Worm (Caenorhabditis elegans) whole organism, late embryonic: ENCODE data around the gene ipla-3.

Experiments used
- C08G9.2 ChIP-seq: sonication (generic microtip); optimal IDR thresholded peaks from 2 replicates; lab custom pipeline; 2016; ENCODE audit warnings: mild to moderate bottlenecking, missing genetic modification characterization, moderate library complexity, missing compliant biosample characterization
- C38D4.7 ChIP-seq: fragments of 200-800 bp; sonication (Bioruptor generic); optimal IDR thresholded peaks from 2 replicates; lab custom pipeline; 2018; ENCODE audit warnings: mild to moderate bottlenecking, missing genetic modification characterization, moderate library complexity, missing compliant biosample characterization
- K02D7.2 ChIP-seq: sonication (generic microtip); optimal IDR thresholded peaks from 2 replicates; lab custom pipeline; 2017; ENCODE audit warnings: mild to moderate bottlenecking, missing genetic modification characterization, missing compliant biosample characterization
- T23F11.4 ChIP-seq: fragments of 200-800 bp; sonication (Bioruptor generic); optimal IDR thresholded peaks from 2 replicates; lab custom pipeline; 2018; ENCODE audit warnings: mild to moderate bottlenecking, missing genetic modification characterization, missing compliant biosample characterization
- Y22D7AL.16 ChIP-seq: sonication (generic microtip); optimal IDR thresholded peaks from 2 replicates; lab custom pipeline; 2016; ENCODE audit warnings: missing genetic modification characterization, missing compliant biosample characterization
- ahr-1 ChIP-seq: sonication (generic microtip); optimal IDR thresholded peaks from 2 replicates; lab custom pipeline; 2016; ENCODE audit warnings: missing genetic modification characterization, missing compliant biosample characterization
- ama-1 ChIP-seq: fragments of 150-350 bp; optimal IDR thresholded peaks from 2 replicates; lab custom pipeline; 2014
- ceh-18 ChIP-seq: sonication (generic microtip); optimal IDR thresholded peaks from 2 replicates; lab custom pipeline; 2016; ENCODE audit warnings: missing genetic modification characterization, missing compliant biosample characterization
- ceh-19 ChIP-seq: fragments of 200-800 bp; sonication (Bioruptor generic); optimal IDR thresholded peaks from 2 replicates; lab custom pipeline; 2018; ENCODE audit warnings: mild to moderate bottlenecking, missing genetic modification characterization, missing compliant biosample characterization
- ceh-24 ChIP-seq: sonication (generic microtip); optimal IDR thresholded peaks from 2 replicates; lab custom pipeline; 2016; ENCODE audit warnings: mild to moderate bottlenecking, missing genetic modification characterization, missing compliant biosample characterization
- ceh-30 ChIP-seq: fragments of 150-350 bp; optimal IDR thresholded peaks from 2 replicates; lab custom pipeline; 2014; ENCODE audit warnings: missing biosample characterization, missing genetic modification characterization
- ceh-31 ChIP-seq: sonication (generic microtip); optimal IDR thresholded peaks from 2 replicates; lab custom pipeline; 2016; ENCODE audit warnings: missing genetic modification characterization, missing compliant biosample characterization
- ceh-34 ChIP-seq: sonication (generic microtip); optimal IDR thresholded peaks from 2 replicates; lab custom pipeline; 2016; ENCODE audit warnings: mild to moderate bottlenecking, missing genetic modification characterization, missing compliant biosample characterization
- ceh-6 ChIP-seq: fragments of 200-800 bp; sonication (Bioruptor generic); optimal IDR thresholded peaks from 2 replicates; lab custom pipeline; 2018; ENCODE audit warnings: mild to moderate bottlenecking, missing genetic modification characterization, missing compliant biosample characterization
- ceh-9 ChIP-seq: sonication (generic microtip); optimal IDR thresholded peaks from 2 replicates; lab custom pipeline; 2016; ENCODE audit warnings: mild to moderate bottlenecking, missing genetic modification characterization, inconsistent platforms, missing compliant biosample characterization
- dmd-4 ChIP-seq: sonication (generic microtip); optimal IDR thresholded peaks from 2 replicates; lab custom pipeline; 2016; ENCODE audit warnings: borderline replicate concordance, missing genetic modification characterization, missing compliant biosample characterization
- dve-1 ChIP-seq: sonication (generic microtip); optimal IDR thresholded peaks from 2 replicates; lab custom pipeline; 2017; ENCODE audit warnings: antibody characterized with exemption, mild to moderate bottlenecking, missing genetic modification characterization, missing compliant biosample characterization
- elt-4 ChIP-seq: sonication (generic microtip); optimal IDR thresholded peaks from 2 replicates; lab custom pipeline; 2016; ENCODE audit warnings: missing genetic modification characterization, missing compliant biosample characterization
- ets-4 ChIP-seq: sonication (generic microtip); optimal IDR thresholded peaks from 2 replicates; lab custom pipeline; 2016; ENCODE audit warnings: missing genetic modification characterization, missing compliant biosample characterization
- fkh-10 ChIP-seq: fragments of 150-350 bp; optimal IDR thresholded peaks from 2 replicates; lab custom pipeline; 2014; ENCODE audit warnings: missing biosample characterization, missing genetic modification reagents, missing genetic modification characterization
- fkh-6 ChIP-seq: sonication (generic microtip); optimal IDR thresholded peaks from 2 replicates; lab custom pipeline; 2016; ENCODE audit warnings: missing genetic modification characterization, missing compliant biosample characterization
- gmeb-2 ChIP-seq: sonication (generic microtip); optimal IDR thresholded peaks from 2 replicates; lab custom pipeline; 2016; ENCODE audit warnings: missing genetic modification characterization, inconsistent platforms, missing compliant biosample characterization
- hlh-13 ChIP-seq: fragments of 200-800 bp; sonication (Bioruptor generic); optimal IDR thresholded peaks from 2 replicates; lab custom pipeline; 2018; ENCODE audit warnings: mild to moderate bottlenecking, missing genetic modification characterization, missing compliant biosample characterization
- hlh-30 ChIP-seq: sonication (generic microtip); optimal IDR thresholded peaks from 2 replicates; lab custom pipeline; 2017; ENCODE audit warnings: antibody characterized with exemption, missing genetic modification characterization, missing compliant biosample characterization; ENCODE audit not compliant: insufficient read depth
- hlh-6 ChIP-seq: sonication (generic microtip); optimal IDR thresholded peaks from 2 replicates; lab custom pipeline; 2016; ENCODE audit warnings: missing genotype, missing genetic modification characterization, missing compliant biosample characterization
- lim-6 ChIP-seq: sonication (generic microtip); optimal IDR thresholded peaks from 2 replicates; lab custom pipeline; 2016; ENCODE audit warnings: missing genetic modification characterization, missing compliant biosample characterization
- lin-11 ChIP-seq: fragments of 200-800 bp; sonication (Bioruptor generic); optimal IDR thresholded peaks from 2 replicates; lab custom pipeline; 2018; ENCODE audit warnings: mild to moderate bottlenecking, missing genetic modification characterization, missing compliant biosample characterization
- madf-2 ChIP-seq: sonication (generic microtip); optimal IDR thresholded peaks from 2 replicates; lab custom pipeline; 2017; ENCODE audit warnings: missing genetic modification characterization, missing compliant biosample characterization
- nfya-1 ChIP-seq: sonication (generic microtip); optimal IDR thresholded peaks from 2 replicates; lab custom pipeline; 2017; ENCODE audit warnings: missing genetic modification characterization, mild to moderate bottlenecking, missing compliant biosample characterization, antibody characterized with exemption, moderate library complexity
- nhr-232 ChIP-seq: sonication (generic microtip); optimal IDR thresholded peaks from 2 replicates; lab custom pipeline; 2016; ENCODE audit warnings: missing genetic modification characterization, missing compliant biosample characterization
- npax-4 ChIP-seq: sonication (generic microtip); optimal IDR thresholded peaks from 2 replicates; lab custom pipeline; 2016; ENCODE audit warnings: missing genetic modification characterization, missing compliant biosample characterization
- pag-3 ChIP-seq: sonication (generic microtip); optimal IDR thresholded peaks from 2 replicates; lab custom pipeline; 2016; ENCODE audit warnings: missing compliant biosample characterization, missing genetic modification characterization, borderline replicate concordance
- pat-9 ChIP-seq: fragments of 200-800 bp; sonication (Bioruptor generic); optimal IDR thresholded peaks from 2 replicates; lab custom pipeline; 2018; ENCODE audit warnings: mild to moderate bottlenecking, missing genetic modification characterization, moderate library complexity, missing compliant biosample characterization
- pax-1 ChIP-seq: fragments of 150-350 bp; optimal IDR thresholded peaks from 2 replicates; lab custom pipeline; 2014; ENCODE audit warnings: missing biosample characterization, missing genetic modification characterization
- pha-2 ChIP-seq: sonication (generic microtip); optimal IDR thresholded peaks from 2 replicates; lab custom pipeline; 2017; ENCODE audit warnings: mild to moderate bottlenecking, missing genetic modification characterization, missing compliant biosample characterization
- pqm-1 ChIP-seq: sonication (generic microtip); optimal IDR thresholded peaks from 2 replicates; lab custom pipeline; 2016; ENCODE audit warnings: missing genetic modification characterization, missing compliant biosample characterization
- pros-1 ChIP-seq: fragments of 150-350 bp; optimal IDR thresholded peaks from 2 replicates; lab custom pipeline; 2014; ENCODE audit warnings: missing biosample characterization, missing genetic modification reagents, missing genetic modification characterization
- ref-2 ChIP-seq: sonication (generic microtip); optimal IDR thresholded peaks from 2 replicates; lab custom pipeline; 2016; ENCODE audit warnings: missing genetic modification characterization, missing compliant biosample characterization
- rnt-1 ChIP-seq: sonication (generic microtip); optimal IDR thresholded peaks from 2 replicates; lab custom pipeline; 2016; ENCODE audit warnings: missing genetic modification characterization, missing compliant biosample characterization
- sdc-2 ChIP-seq: sonication (generic microtip); optimal IDR thresholded peaks from 2 replicates; lab custom pipeline; 2016; ENCODE audit warnings: missing genotype, missing genetic modification characterization, missing compliant biosample characterization
- sox-2 ChIP-seq: fragments of 200-800 bp; sonication (Bioruptor generic); IDR thresholded peaks from 2 replicates; pipeline ENCODE4 v1.3.6; 2022; ENCODE audit warnings: missing genetic modification reagents, missing genetic modification characterization, missing compliant biosample characterization
- syd-9 ChIP-seq: sonication (generic microtip); optimal IDR thresholded peaks from 2 replicates; lab custom pipeline; 2016; ENCODE audit warnings: mild to moderate bottlenecking, missing genetic modification characterization, moderate library complexity, missing compliant biosample characterization
- tbx-2 ChIP-seq: sonication (generic microtip); optimal IDR thresholded peaks from 2 replicates; lab custom pipeline; 2016; ENCODE audit warnings: missing genetic modification characterization, missing compliant biosample characterization
- tbx-7 ChIP-seq: sonication (generic microtip); optimal IDR thresholded peaks from 2 replicates; lab custom pipeline; 2016; ENCODE audit warnings: missing genotype, missing genetic modification characterization, missing compliant biosample characterization
- ttx-3 ChIP-seq: sonication (generic microtip); optimal IDR thresholded peaks from 2 replicates; lab custom pipeline; 2016; ENCODE audit warnings: missing genetic modification reagents, missing genetic modification characterization, missing compliant biosample characterization
- unc-55 ChIP-seq: sonication (generic microtip); optimal IDR thresholded peaks from 2 replicates; lab custom pipeline; 2017; ENCODE audit warnings: missing biosample characterization, missing genetic modification reagents, missing genetic modification characterization
- ztf-16 ChIP-seq: sonication (generic microtip); optimal IDR thresholded peaks from 2 replicates; lab custom pipeline; 2017; ENCODE audit warnings: missing genetic modification characterization, missing compliant biosample characterization

The ipla-3 gene

ce11 chrV:20716267-20716666 is 12.8 kb downstream of the ipla-3 start:
- TF ChIP-seq fkh-10 (GFP tag; lab: Kevin White, UChicago) (no peak), pha-2 (no peak), pax-1 (tag; lab: Kevin White, UChicago) (no peak), dmd-4 (no peak), dve-1 (tag; lab: Kevin White, UChicago) (no peak), ceh-18 (tag; lab: Kevin White, UChicago) (no peak), nhr-232 (tag; lab: Kevin White, UChicago) (no peak), ama-1 (lab: Kevin White, UChicago) (no peak), C08G9.2 (tag; lab: Kevin White, UChicago) (no peak), pag-3 (tag; lab: Kevin White, UChicago) (no peak), sdc-2 (tag; lab: Kevin White, UChicago) (no peak), nfya-1 (tag; lab: Kevin White, UChicago) (no peak), pros-1 (tag; lab: Kevin White, UChicago) (no peak), fkh-6 (no peak), lim-6 (tag; lab: Kevin White, UChicago) (no peak), lin-11 (tag; lab: Kevin White, UChicago) (no peak), ztf-16 (tag; lab: Kevin White, UChicago) (no peak)

ce11 chrV:20714503-20714902 is 14.6 kb downstream of the ipla-3 start:
- TF ChIP-seq K02D7.2 (tag; lab: Kevin White, UChicago) (no peak), T23F11.4 (GFP tag; lab: Kevin White, UChicago) (no peak), hlh-13 (GFP tag; lab: Kevin White, UChicago) (no peak), ceh-6 (no peak), pqm-1 (tag; lab: Kevin White, UChicago) (no peak), pha-2 (no peak), dve-1 (tag; lab: Kevin White, UChicago) (no peak)

DNA sequence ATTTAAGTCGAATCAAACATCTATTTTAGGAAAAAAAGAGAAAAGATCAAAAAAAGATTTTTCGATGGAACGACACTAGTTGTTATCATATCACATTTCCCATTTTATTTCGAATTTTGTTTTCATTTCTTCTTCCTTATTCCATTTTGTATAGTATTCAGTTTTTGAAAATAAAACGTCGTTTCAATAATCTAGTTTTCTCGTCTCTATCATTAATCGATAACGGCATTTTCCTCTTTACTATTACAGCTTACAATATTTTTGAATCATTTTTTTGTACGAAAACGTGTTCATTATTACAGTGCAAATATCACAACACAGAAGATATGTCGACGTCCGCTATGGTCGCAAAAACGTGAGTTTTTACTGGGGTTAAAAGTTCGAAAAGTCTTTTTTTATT is 15.5 kb downstream of the ipla-3 start, which contains the start of gene Y44A6C.1:
TSS of gene Y44A6C.1 (plus strand) at position 301 of the 400 bp plus-strand sequence.
- TF ChIP-seq nfya-1 (tag; lab: Kevin White, UChicago), result no peak
- TF ChIP-seq K02D7.2 (tag; lab: Kevin White, UChicago), result no peak
- no peak for TF ChIP-seq lim-6 (tag; lab: Kevin White, UChicago)
- TF ChIP-seq ets-4 (tag; lab: Kevin White, UChicago), result no peak
- TF ChIP-seq sox-2, result no peak
- no peak for TF ChIP-seq npax-4 (tag; lab: Kevin White, UChicago)
- TF ChIP-seq rnt-1 (tag; lab: Kevin White, UChicago), result no peak
- TF ChIP-seq ahr-1 (tag; lab: Kevin White, UChicago), result no peak
- no peak for TF ChIP-seq ref-2
- no peak for TF ChIP-seq tbx-7 (tag; lab: Kevin White, UChicago)
- no peak for TF ChIP-seq syd-9 (tag; lab: Kevin White, UChicago)
- TF ChIP-seq ceh-31 (tag; lab: Kevin White, UChicago), result no peak
- no peak for TF ChIP-seq C38D4.7 (GFP tag; lab: Kevin White, UChicago)
- TF ChIP-seq ceh-19 (GFP tag; lab: Kevin White, UChicago), result no peak
- TF ChIP-seq elt-4 (tag; lab: Kevin White, UChicago), result no peak
- no peak for TF ChIP-seq fkh-6

ce11 chrV:20712994-20713326 is 16.1 kb downstream of the ipla-3 start:
- TF ChIP-seq pha-2 (no peak), C08G9.2 (tag; lab: Kevin White, UChicago) (no peak), rnt-1 (tag; lab: Kevin White, UChicago) (peak; percentile 9), ceh-9 (tag; lab: Kevin White, UChicago) (no peak), ceh-31 (tag; lab: Kevin White, UChicago) (peak; percentile 15), gmeb-2 (no peak), npax-4 (tag; lab: Kevin White, UChicago) (no peak), ceh-18 (tag; lab: Kevin White, UChicago) (peak; percentile 69), lin-11 (tag; lab: Kevin White, UChicago) (no peak), tbx-2 (tag; lab: Kevin White, UChicago) (peak; percentile 25), madf-2 (tag; lab: Kevin White, UChicago) (no peak), pax-1 (tag; lab: Kevin White, UChicago) (peak; percentile 55), unc-55 (GFP tag; lab: Kevin White, UChicago) (peak; percentile 65), nfya-1 (tag; lab: Kevin White, UChicago) (peak; percentile 24), dmd-4 (no peak), ceh-24 (no peak), ceh-34 (tag; lab: Kevin White, UChicago) (peak; percentile 13), hlh-30 (tag; lab: Kevin White, UChicago) (peak; percentile 43), pat-9 (tag; lab: Kevin White, UChicago) (peak; percentile 29), ceh-30 (tag; lab: Kevin White, UChicago) (peak; percentile 45), pros-1 (tag; lab: Kevin White, UChicago) (peak; percentile 31), ttx-3 (tag; lab: Kevin White, UChicago) (no peak), Y22D7AL.16 (tag; lab: Kevin White, UChicago) (no peak), hlh-6 (no peak)
